Worm (Caenorhabditis elegans) whole organism, midembryonic: Measurements from ENCODE around the gene cest-2.2.

Experiments
- cog-1 ChIP-seq: sonication (generic microtip); optimal IDR thresholded peaks from 2 replicates; lab custom pipeline; 2016; ENCODE audit warnings: missing genetic modification characterization, missing compliant biosample characterization
- flt-1 ChIP-seq: fragments of 200-800 bp; sonication (Bioruptor generic); IDR thresholded peaks from 2 replicates; pipeline ENCODE4 v1.3.6; 2022; ENCODE audit warnings: missing genetic modification characterization, missing compliant biosample characterization
- klf-2 ChIP-seq: fragments of 200-800 bp; sonication (Bioruptor generic); conservative IDR thresholded peaks from 2 replicates; pipeline ENCODE4 v1.3.6; 2022; ENCODE audit warnings: missing genetic modification reagents, missing genetic modification characterization, missing compliant biosample characterization
- med-1 ChIP-seq: sonication (generic microtip); optimal IDR thresholded peaks from 2 replicates; lab custom pipeline; 2017; ENCODE audit warnings: missing genetic modification characterization, mild to moderate bottlenecking, missing compliant biosample characterization, antibody characterized with exemption, missing genetic modification reagents; ENCODE audit not compliant: insufficient read depth
- ref-1 ChIP-seq: fragments of 200-800 bp; sonication (Bioruptor generic); conservative IDR thresholded peaks from 2 replicates; pipeline ENCODE4 v1.3.6; 2022; ENCODE audit warnings: missing genetic modification reagents, missing genetic modification characterization, missing compliant biosample characterization
- tab-1 ChIP-seq: fragments of 200-800 bp; sonication (Bioruptor generic); IDR thresholded peaks from 2 replicates; pipeline ENCODE4 v1.3.6; 2022; ENCODE audit warnings: missing genetic modification characterization, missing compliant biosample characterization
- ztf-23 ChIP-seq: fragments of 200-800 bp; sonication (Bioruptor generic); IDR thresholded peaks from 2 replicates; pipeline ENCODE4 v1.3.6; 2022; ENCODE audit warnings: missing genetic modification reagents, missing genetic modification characterization, missing compliant biosample characterization
- ztf-29 ChIP-seq: fragments of 200-800 bp; sonication (Bioruptor generic); IDR thresholded peaks from 2 replicates; pipeline ENCODE4 v1.3.6; 2022; ENCODE audit warnings: missing genetic modification reagents, missing genetic modification characterization, missing compliant biosample characterization

- TF ChIP-seq cog-1 (tag; lab: Kevin White, UChicago) = peak; percentile 3
- no peak for TF ChIP-seq ref-1 (GFP tag; lab: Robert Waterston, UW)
- no peak for TF ChIP-seq tab-1 (GFP tag; lab: Robert Waterston, UW)
- TF ChIP-seq klf-2 (GFP tag; lab: Robert Waterston, UW) = no peak
- TF ChIP-seq flt-1 (GFP tag; lab: Robert Waterston, UW) = no peak
- no peak for TF ChIP-seq med-1 (GFP tag; lab: Kevin White, UChicago)
- TF ChIP-seq ztf-23 (GFP tag; lab: Robert Waterston, UW) = no peak
- no peak for TF ChIP-seq ztf-29
These were observed 10.3 kb upstream of the cest-2.2 start, which contains the start of the genes trm-1 and ints-2 for ce11 chrV:14185438-14185837.
